Worm (Caenorhabditis elegans) whole organism, L2 larva: ENCODE results near the gene M70.3.

ENCODE experiments used
- Y55F3AM.14 ChIP-seq: fragments of 200-800 bp; sonication (Bioruptor generic); optimal IDR thresholded peaks from 2 replicates; lab custom pipeline; 2018; ENCODE audit warnings: mild to moderate bottlenecking, missing genetic modification characterization, missing compliant biosample characterization
- ZK546.5 ChIP-seq: sonication (generic microtip); optimal IDR thresholded peaks from 2 replicates; lab custom pipeline; 2017; ENCODE audit warnings: missing biosample characterization, missing genetic modification characterization
- ceh-82 ChIP-seq: fragments of 150-350 bp; optimal IDR thresholded peaks from 2 replicates; lab custom pipeline; 2014; ENCODE audit warnings: missing biosample characterization, missing genetic modification characterization
- lin-11 ChIP-seq: fragments of 150-350 bp; sonication (generic microtip); optimal IDR thresholded peaks from 2 replicates; lab custom pipeline; 2014; ENCODE audit warnings: missing biosample characterization, missing genetic modification characterization, inconsistent platforms, mixed read lengths
- nhr-12 ChIP-seq: fragments of 150-350 bp; optimal IDR thresholded peaks from 2 replicates; lab custom pipeline; 2014; ENCODE audit warnings: missing biosample characterization, missing genetic modification characterization
- nhr-237 ChIP-seq: fragments of 150-350 bp; optimal IDR thresholded peaks from 2 replicates; lab custom pipeline; 2014; ENCODE audit warnings: missing biosample characterization, missing genetic modification characterization
- snpc-4 ChIP-seq: fragments of 150-350 bp; optimal IDR thresholded peaks from 2 replicates; lab custom pipeline; 2014; ENCODE audit warnings: missing biosample characterization, missing genetic modification characterization

ce11 chrIV:2235983-2236382 lies 6.3 kb downstream of the M70.3 start:
- TF ChIP-seq nhr-237 (tag; lab: Kevin White, UChicago) (no peak), snpc-4 (no peak), nhr-12 (tag; lab: Kevin White, UChicago) (no peak), lin-11 (no peak), ceh-82 (tag; lab: Kevin White, UChicago) (no peak), ZK546.5 (tag; lab: Kevin White, UChicago) (no peak), Y55F3AM.14 (GFP tag; lab: Kevin White, UChicago) (no peak)
